Worm (Caenorhabditis elegans): ENCODE data around the gene T05B9.1.

ce11 chrII:11238869-11239647 lies 21.9 kb downstream of the T05B9.1 start, which contains the start of the genes rpn-9 and T06D8.9:
- no peak for TF ChIP-seq nhr-28 (tag; optimal IDR thresholded peaks at IDR 0.05)
- TF ChIP-seq elt-1 (tag; optimal IDR thresholded peaks at IDR 0.05; ENCODE audit: borderline replicate concordance, insufficient read depth) = no peak
- TF ChIP-seq nhr-12 (tag; optimal IDR thresholded peaks at IDR 0.05) = no peak
- TF ChIP-seq ztf-11 (tag; optimal IDR thresholded peaks at IDR 0.05) = no peak
- TF ChIP-seq unc-39 (tag; optimal IDR thresholded peaks at IDR 0.05) = no peak
